Worm (Caenorhabditis elegans) whole organism, early embryonic: Measurements from ENCODE around the gene pept-2.

Source experiments
- F13C5.2 ChIP-seq: sonication (generic microtip); optimal IDR thresholded peaks from 2 replicates; lab custom pipeline; 2017; ENCODE audit warnings: mild to moderate bottlenecking, missing genetic modification characterization, inconsistent platforms, missing compliant biosample characterization
- ama-1 ChIP-seq: fragments of 150-350 bp; optimal IDR thresholded peaks from 2 replicates; lab custom pipeline; 2014
- ceh-13 ChIP-seq: fragments of 200-800 bp; sonication (Bioruptor generic); optimal IDR thresholded peaks from 2 replicates; lab custom pipeline; 2018; ENCODE audit warnings: mild to moderate bottlenecking, missing genetic modification characterization, missing compliant biosample characterization
- hmbx-1 ChIP-seq: sonication (generic microtip); optimal IDR thresholded peaks from 2 replicates; lab custom pipeline; 2016; ENCODE audit warnings: mild to moderate bottlenecking, missing genetic modification characterization, missing compliant biosample characterization
- hnd-1 ChIP-seq: sonication (generic microtip); optimal IDR thresholded peaks from 2 replicates; lab custom pipeline; 2016; ENCODE audit warnings: missing genetic modification characterization, missing compliant biosample characterization
- sea-1 ChIP-seq: fragments of 200-800 bp; sonication (Bioruptor generic); conservative IDR thresholded peaks from 2 replicates; pipeline ENCODE4 v1.3.6; 2022; ENCODE audit warnings: missing genetic modification characterization, missing compliant biosample characterization
- tbx-37 ChIP-seq: fragments of 200-800 bp; sonication (Bioruptor generic); conservative IDR thresholded peaks from 2 replicates; pipeline ENCODE4 v1.3.6; 2022; ENCODE audit warnings: missing genetic modification reagents, missing genetic modification characterization, missing compliant biosample characterization

DNA sequence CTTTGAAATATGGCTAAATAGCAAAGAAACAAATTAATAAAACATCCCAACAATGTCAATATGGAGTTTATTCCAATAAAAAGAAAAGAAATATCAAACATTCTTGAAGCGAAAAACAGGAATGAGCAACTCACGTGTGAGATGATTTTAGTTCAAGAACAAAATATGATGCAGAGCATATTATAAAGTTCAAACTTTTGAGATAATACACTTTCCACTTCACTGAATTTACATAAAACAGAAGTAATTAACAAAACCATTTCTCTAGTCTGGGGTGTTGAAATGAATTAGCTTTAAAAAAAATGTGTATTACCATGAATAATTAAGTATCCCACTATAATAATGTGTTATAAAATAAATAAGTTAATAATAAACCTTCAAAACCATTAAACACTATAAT lies 3.7 kb upstream of the pept-2 start, which contains the start of gene srd-7:
- TF ChIP-seq ama-1 (lab: Kevin White, UChicago) (no peak), ceh-13 (GFP tag; lab: Kevin White, UChicago) (no peak), hnd-1 (tag; lab: Kevin White, UChicago) (no peak), sea-1 (GFP tag; lab: Robert Waterston, UW) (no peak), hmbx-1 (tag; lab: Kevin White, UChicago) (no peak), F13C5.2 (tag; lab: Kevin White, UChicago) (no peak), tbx-37 (GFP tag; lab: Robert Waterston, UW) (no peak)
